Fruit fly (Drosophila melanogaster) whole organism, embryonic: ENCODE data around the gene Setx.
A peak's percentile ranks its signal among the peaks of the same experiment; 100 is the strongest.

Source experiments
- Bgb ChIP-seq: fragments of 200-800 bp; sonication (Bioruptor generic); IDR thresholded peaks from 2 replicates; pipeline ENCODE4 v1.3.6; 2022; ENCODE audit warnings: missing biosample characterization, missing genetic modification characterization; ENCODE audit not compliant: partially characterized antibody
- CG10209 ChIP-seq: fragments of 200-800 bp; sonication (Bioruptor generic); optimal IDR thresholded peaks from 3 replicates; lab custom pipeline; 2017; ENCODE audit warnings: missing biosample characterization, mild to moderate bottlenecking, missing genetic modification characterization, missing genetic modification reagents
- CG10654 ChIP-seq: fragments of 200-800 bp; sonication (Bioruptor generic); optimal IDR thresholded peaks from 2 replicates; lab custom pipeline; 2016; ENCODE audit warnings: missing biosample characterization, missing genetic modification characterization
- CG12155 ChIP-seq: fragments of 200-800 bp; sonication (Bioruptor generic); optimal IDR thresholded peaks from 3 replicates; lab custom pipeline; 2016; ENCODE audit warnings: missing biosample characterization, missing genetic modification characterization
- CG13287 ChIP-seq: fragments of 200-800 bp; sonication (Bioruptor generic); IDR thresholded peaks from 2 replicates; pipeline ENCODE4 v1.3.6; 2022; ENCODE audit warnings: missing biosample characterization, missing genetic modification characterization; ENCODE audit not compliant: partially characterized antibody
- CG13424 ChIP-seq: fragments of 200-800 bp; sonication (Bioruptor generic); optimal IDR thresholded peaks from 2 replicates; lab custom pipeline; 2019; ENCODE audit warnings: missing biosample characterization, mild to moderate bottlenecking, missing genetic modification characterization, moderate library complexity
- CG14441 ChIP-seq: fragments of 200-800 bp; sonication (Bioruptor generic); IDR thresholded peaks from 2 replicates; pipeline ENCODE4 v1.3.6; 2022; ENCODE audit warnings: missing biosample characterization, missing genetic modification characterization
- CG15073 ChIP-seq: fragments of 200-800 bp; sonication (Bioruptor generic); optimal IDR thresholded peaks from 2 replicates; lab custom pipeline; 2016; ENCODE audit warnings: missing biosample characterization, missing genetic modification characterization
- CG15269 ChIP-seq: fragments of 200-800 bp; sonication (Bioruptor generic); optimal IDR thresholded peaks from 2 replicates; lab custom pipeline; 2018; ENCODE audit warnings: missing biosample characterization, mild to moderate bottlenecking, missing genetic modification characterization, moderate library complexity
- CG17612 ChIP-seq: fragments of 200-800 bp; sonication (Bioruptor generic); IDR thresholded peaks from 2 replicates; pipeline ENCODE4 v1.3.6; 2022; ENCODE audit warnings: missing biosample characterization, missing genetic modification characterization
- CG2202 ChIP-seq: fragments of 200-800 bp; sonication (Bioruptor generic); optimal IDR thresholded peaks from 2 replicates; lab custom pipeline; 2018; ENCODE audit warnings: missing biosample characterization, mild to moderate bottlenecking, missing genetic modification characterization
- CG2889 ChIP-seq: fragments of 200-800 bp; sonication (Bioruptor generic); IDR thresholded peaks from 3 replicates; pipeline ENCODE4 v1.3.6; 2022; ENCODE audit warnings: missing biosample characterization, missing genetic modification characterization
- CG32767 ChIP-seq: fragments of 200-800 bp; sonication (Bioruptor generic); IDR thresholded peaks from 2 replicates; pipeline ENCODE4 v1.3.6; 2022; ENCODE audit warnings: missing biosample characterization, missing genetic modification characterization
- CG4617 ChIP-seq: fragments of 200-800 bp; sonication (Bioruptor generic); optimal IDR thresholded peaks from 3 replicates; lab custom pipeline; 2016; ENCODE audit warnings: missing biosample characterization, missing genetic modification characterization, borderline replicate concordance
- CG6175 ChIP-seq: fragments of 200-800 bp; sonication (Bioruptor generic); IDR thresholded peaks from 3 replicates; pipeline ENCODE4 v1.3.6; 2022; ENCODE audit warnings: missing biosample characterization, missing genetic modification characterization
- CG6272 ChIP-seq: fragments of 200-800 bp; sonication (Bioruptor generic); IDR thresholded peaks from 2 replicates; pipeline ENCODE4 v1.3.6; 2022; ENCODE audit warnings: missing biosample characterization, missing genetic modification characterization
- CG6689 ChIP-seq: fragments of 200-800 bp; sonication (Bioruptor generic); IDR thresholded peaks from 2 replicates; pipeline ENCODE4 v1.3.6; 2022; ENCODE audit warnings: missing biosample characterization, missing genetic modification characterization
- CG7556 ChIP-seq: fragments of 200-800 bp; sonication (Bioruptor generic); optimal IDR thresholded peaks from 2 replicates; lab custom pipeline; 2017; ENCODE audit warnings: missing biosample characterization, mild to moderate bottlenecking, missing genetic modification characterization
- CG7928 ChIP-seq: fragments of 200-800 bp; sonication (Bioruptor generic); optimal IDR thresholded peaks from 2 replicates; lab custom pipeline; 2017; ENCODE audit warnings: missing biosample characterization, mild to moderate bottlenecking, missing genetic modification characterization
- CG9437 ChIP-seq: fragments of 200-800 bp; sonication (Bioruptor generic); optimal IDR thresholded peaks from 2 replicates; lab custom pipeline; 2018; ENCODE audit warnings: missing biosample characterization, mild to moderate bottlenecking, missing genetic modification characterization
- Dek ChIP-seq: fragments of 200-800 bp; sonication (Bioruptor generic); optimal IDR thresholded peaks from 3 replicates; lab custom pipeline; 2019; ENCODE audit warnings: missing biosample characterization, mild to moderate bottlenecking, missing genetic modification characterization, moderate library complexity
- Doc2 ChIP-seq: fragments of 200-800 bp; sonication (Bioruptor generic); IDR thresholded peaks from 2 replicates; pipeline ENCODE4 v1.3.6; 2022; ENCODE audit warnings: missing biosample characterization, missing genetic modification characterization
- Fer2 ChIP-seq: fragments of 200-800 bp; sonication (Bioruptor generic); optimal IDR thresholded peaks from 2 replicates; lab custom pipeline; 2018; ENCODE audit warnings: missing biosample characterization, mild to moderate bottlenecking, missing genetic modification characterization, moderate library complexity
- Hr3 ChIP-seq: fragments of 200-800 bp; sonication (Bioruptor generic); optimal IDR thresholded peaks from 3 replicates; lab custom pipeline; 2016; ENCODE audit warnings: missing biosample characterization, missing genetic modification characterization
- Lim3 ChIP-seq: fragments of 200-800 bp; sonication (Bioruptor generic); IDR thresholded peaks from 2 replicates; pipeline ENCODE4 v1.3.6; 2022; ENCODE audit warnings: missing biosample characterization, missing genetic modification characterization
- Mrtf ChIP-seq: fragments of 200-800 bp; sonication (Bioruptor generic); IDR thresholded peaks from 3 replicates; pipeline ENCODE4 v1.3.6; 2022; ENCODE audit warnings: missing biosample characterization, missing genetic modification characterization
- NC2α ChIP-seq: fragments of 200-800 bp; sonication (Bioruptor generic); optimal IDR thresholded peaks from 2 replicates; lab custom pipeline; 2016; ENCODE audit warnings: missing biosample characterization, missing genetic modification characterization
- Scr ChIP-seq: fragments of 200-800 bp; sonication (Bioruptor generic); IDR thresholded peaks from 2 replicates; pipeline ENCODE4 v1.3.6; 2022; ENCODE audit warnings: missing biosample characterization, missing genetic modification characterization; ENCODE audit not compliant: partially characterized antibody
- Usf ChIP-seq: fragments of 200-800 bp; sonication (Bioruptor generic); optimal IDR thresholded peaks from 2 replicates; lab custom pipeline; 2017; ENCODE audit warnings: missing genotype, missing biosample characterization, missing genetic modification characterization
- Vsx1 ChIP-seq: fragments of 200-800 bp; sonication (Bioruptor generic); optimal IDR thresholded peaks from 2 replicates; lab custom pipeline; 2017; ENCODE audit warnings: missing biosample characterization, mild to moderate bottlenecking, missing genetic modification characterization, missing genetic modification reagents
- YL-1 ChIP-seq: fragments of 200-800 bp; sonication (Bioruptor generic); optimal IDR thresholded peaks from 3 replicates; lab custom pipeline; 2017; ENCODE audit warnings: missing biosample characterization, mild to moderate bottlenecking, missing genetic modification characterization
- ab ChIP-seq: fragments of 200-800 bp; sonication (Bioruptor generic); optimal IDR thresholded peaks from 2 replicates; lab custom pipeline; 2016; ENCODE audit warnings: missing biosample characterization, missing genetic modification characterization
- bcd ChIP-seq: fragments of 200-800 bp; sonication (Bioruptor generic); optimal IDR thresholded peaks from 2 replicates; lab custom pipeline; 2017; ENCODE audit warnings: missing biosample characterization, mild to moderate bottlenecking, missing genetic modification characterization
- btn ChIP-seq: fragments of 200-800 bp; sonication (Bioruptor generic); optimal IDR thresholded peaks from 2 replicates; lab custom pipeline; 2016; ENCODE audit warnings: missing biosample characterization, missing genetic modification characterization
- esg ChIP-seq: fragments of 200-800 bp; sonication (Bioruptor generic); conservative IDR thresholded peaks from 2 replicates; pipeline ENCODE4 v1.3.6; 2022; ENCODE audit warnings: missing biosample characterization, missing genetic modification characterization
- eve ChIP-seq, 2 experiments: fragments of >200 bp; optimal IDR thresholded peaks; 2 replicates each; lab custom pipeline; 2017; ENCODE audit warnings: missing biosample characterization in 2 of 2, missing genetic modification characterization in 2 of 2
- fru ChIP-seq: fragments of >200 bp; optimal IDR thresholded peaks from 2 replicates; lab custom pipeline; 2017
- ftz-f1 ChIP-seq: fragments of 200-800 bp; sonication (Bioruptor generic); optimal IDR thresholded peaks from 2 replicates; lab custom pipeline; 2016; ENCODE audit warnings: missing biosample characterization, missing genetic modification characterization
- h ChIP-seq: fragments of >200 bp; optimal IDR thresholded peaks from 2 replicates; lab custom pipeline; 2017
- kni ChIP-seq: fragments of 200-800 bp; sonication (Bioruptor generic); optimal IDR thresholded peaks from 3 replicates; lab custom pipeline; 2017; ENCODE audit warnings: mild to moderate bottlenecking, missing biosample characterization, missing genetic modification reagents, missing genetic modification characterization
- nerfin-2 ChIP-seq: fragments of 200-800 bp; sonication (Bioruptor generic); IDR thresholded peaks from 2 replicates; pipeline ENCODE4 v1.3.6; 2022; ENCODE audit warnings: missing biosample characterization, missing genetic modification characterization; ENCODE audit not compliant: partially characterized antibody
- pros ChIP-seq: fragments of 200-800 bp; sonication (Bioruptor generic); optimal IDR thresholded peaks from 3 replicates; lab custom pipeline; 2019; ENCODE audit warnings: missing biosample characterization, mild to moderate bottlenecking, missing genetic modification characterization, moderate library complexity
- sima ChIP-seq: fragments of 200-800 bp; sonication (Bioruptor generic); optimal IDR thresholded peaks from 2 replicates; lab custom pipeline; 2016; ENCODE audit warnings: missing biosample characterization, missing genetic modification characterization
- stwl ChIP-seq: fragments of 200-800 bp; sonication (Bioruptor generic); optimal IDR thresholded peaks from 3 replicates; lab custom pipeline; 2018; ENCODE audit warnings: missing biosample characterization, mild to moderate bottlenecking, missing genetic modification characterization, moderate library complexity
- tap ChIP-seq: fragments of 200-800 bp; optimal IDR thresholded peaks from 3 replicates; lab custom pipeline; 2019; ENCODE audit warnings: missing biosample characterization, mild to moderate bottlenecking, missing genetic modification characterization, moderate library complexity
- tll ChIP-seq, 2 experiments: fragments of 200-800 bp in 1 of 2; fragments of >200 bp in 1 of 2; sonication (Bioruptor generic) in 1 of 2; optimal IDR thresholded peaks; 2 replicates each; lab custom pipeline; 2017 to 2019; ENCODE audit warnings: missing biosample characterization in 2 of 2, missing genetic modification characterization in 2 of 2, mild to moderate bottlenecking in 1 of 2, moderate library complexity in 1 of 2
- wdn ChIP-seq: fragments of 200-800 bp; sonication (Bioruptor generic); IDR thresholded peaks from 2 replicates; pipeline ENCODE4 v1.3.6; 2022; ENCODE audit warnings: missing biosample characterization, missing genetic modification characterization
- zfh1 ChIP-seq: fragments of 200-800 bp; sonication (Bioruptor generic); IDR thresholded peaks from 3 replicates; pipeline ENCODE4 v1.3.6; 2022; ENCODE audit warnings: missing biosample characterization, missing genetic modification characterization
- zfh2 ChIP-seq: fragments of 200-800 bp; sonication (Bioruptor generic); optimal IDR thresholded peaks from 2 replicates; lab custom pipeline; 2016; ENCODE audit warnings: missing biosample characterization, missing genetic modification characterization

Gene Setx

DNA sequence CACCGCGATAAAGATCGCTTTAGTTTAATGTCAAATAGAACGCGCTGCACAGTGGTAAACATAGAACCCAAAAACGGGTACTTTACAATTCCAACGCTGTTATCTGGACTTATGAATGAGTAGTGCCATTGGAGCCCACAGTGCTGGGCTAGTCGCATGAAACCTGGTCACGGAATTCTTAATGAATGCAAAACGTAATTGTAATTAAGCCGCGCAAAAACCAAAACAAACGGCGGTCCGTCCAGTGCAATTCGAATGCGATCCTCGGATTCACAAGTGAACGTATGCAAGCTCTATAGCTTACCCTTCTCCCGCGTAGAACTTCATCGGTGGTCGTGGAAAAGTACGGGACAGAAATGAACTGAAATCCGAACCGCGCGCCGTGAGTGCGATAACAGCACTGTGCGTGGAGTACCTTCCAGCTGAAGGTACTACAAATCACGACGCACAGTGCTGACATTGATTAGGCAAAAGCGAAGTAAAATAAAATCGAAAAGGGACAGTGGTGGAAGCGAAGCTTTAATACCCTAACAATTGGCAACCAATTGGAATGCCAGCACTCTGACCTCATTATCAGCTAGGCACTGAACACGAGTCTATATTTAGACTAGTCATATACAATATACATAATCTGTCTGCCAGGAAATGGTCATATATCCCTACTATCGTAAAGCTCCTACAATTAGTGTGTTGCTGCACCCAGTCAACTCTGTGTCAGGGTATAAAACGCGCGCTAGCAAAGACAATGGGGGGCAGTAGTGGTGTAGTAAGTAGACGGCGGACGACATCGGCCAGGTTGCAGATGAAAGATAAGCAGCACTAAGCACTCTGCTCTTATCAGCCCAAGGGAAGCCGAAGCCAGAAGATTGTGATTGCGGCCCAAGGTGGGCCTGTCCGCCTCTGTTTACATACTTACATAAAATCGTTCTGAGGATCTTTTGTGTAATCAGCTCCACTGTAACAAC, 48.2 kb upstream of the Setx start (continued):
- TF ChIP-seq Doc2 (GFP tag; lab: Robert Waterston, UW) (0 out of 2 replicates have a peak, but pooled peaks have one; percentile 32), ftz-f1 (peak; percentile 64), CG6689 (GFP tag; lab: Robert Waterston, UW) (peak; percentile 46), CG7928 (GFP tag; lab: Kevin White, UChicago) (no peak), Mrtf (no peak), fru (lab: Kevin White, UChicago) (no peak), Vsx1 (GFP tag; lab: Kevin White, UChicago) (peak; percentile 47), YL-1 (GFP tag; lab: Kevin White, UChicago) (no peak), Hr3 (GFP tag; lab: Kevin White, UChicago) (peak; percentile 42), CG10654 (GFP tag; lab: Kevin White, UChicago) (no peak), eve (GFP tag; optimal IDR thresholded peaks at IDR 0.05; lab: Kevin White, UChicago) (no peak), zfh1 (GFP tag; lab: Robert Waterston, UW) (peak; percentile 4; the same call in 1 of the 3 replicates), Scr (GFP tag; lab: Robert Waterston, UW) (0 out of 2 replicates have a peak, but pooled peaks have one; percentile 13), CG13287 (no peak), CG4617 (no peak), wdn (GFP tag; lab: Robert Waterston, UW) (no peak), CG2889 (GFP tag; lab: Robert Waterston, UW) (0 out of 3 replicates have a peak, but pooled peaks have one; percentile 45), stwl (no peak), sima (GFP tag; lab: Kevin White, UChicago) (no peak), Dek (peak; percentile 17), Usf (GFP tag; lab: Kevin White, UChicago) (no peak), CG6175 (GFP tag; lab: Robert Waterston, UW) (0 out of 3 replicates have a peak, but pooled peaks have one; percentile 44), CG2202 (no peak), tap (tag; lab: Kevin White, UChicago) (peak; percentile 31), Fer2 (tag; lab: Kevin White, UChicago) (peak; percentile 18), CG12155 (GFP tag; lab: Kevin White, UChicago) (peak; percentile 47), CG7556 (GFP tag; lab: Kevin White, UChicago) (peak; percentile 38), pros (GFP tag; lab: Kevin White, UChicago) (peak; percentile 9), CG9437 (GFP tag; lab: Kevin White, UChicago) (no peak), tll (GFP tag; optimal IDR thresholded peaks at IDR 0.05; lab: Kevin White, UChicago) (no peak), esg (GFP tag; lab: Robert Waterston, UW) (peak; percentile 36), CG17612 (no peak), CG13424 (tag; lab: Kevin White, UChicago) (peak; percentile 30), NC2α (GFP tag; lab: Kevin White, UChicago) (no peak), CG32767 (no peak), Lim3 (GFP tag; lab: Robert Waterston, UW) (no peak), bcd (GFP tag; lab: Kevin White, UChicago) (peak; percentile 34), btn (GFP tag; lab: Kevin White, UChicago) (peak; percentile 16), CG15269 (tag; lab: Kevin White, UChicago) (peak; percentile 58), zfh2 (peak; percentile 46), Bgb (GFP tag; lab: Robert Waterston, UW) (no peak; the same call in 1 of the 2 replicates), CG15073 (no peak), nerfin-2 (GFP tag; lab: Robert Waterston, UW) (no peak), ab (GFP tag; lab: Kevin White, UChicago) (no peak), h (lab: Kevin White, UChicago) (no peak), CG10209 (GFP tag; lab: Kevin White, UChicago) (peak; percentile 55), CG6272 (GFP tag; lab: Robert Waterston, UW) (peak; percentile 46; the same call in 1 of the 2 replicates), CG14441 (GFP tag; lab: Robert Waterston, UW) (peak; percentile 60), kni (GFP tag; lab: Kevin White, UChicago) (no peak)
